Fruit fly (Drosophila melanogaster): ENCODE measurements around the gene CG33290.

CG33290 gene

dm6 chr3L:21536857-21537256 is 5.3 kb upstream of the CG33290 start, which contains the start of gene Rpn10 (continued):
- TF ChIP-seq CG32772 (GFP tag; IDR thresholded peaks at IDR 0.05) (no peak), maf-S (GFP tag; optimal IDR thresholded peaks at IDR 0.05) (peak; percentile 17), row (GFP tag; IDR thresholded peaks at IDR 0.05) (peak; percentile 85), CoRest (tag; optimal IDR thresholded peaks at IDR 0.05) (peak; percentile 67), oc (tag; optimal IDR thresholded peaks at IDR 0.05) (no peak), PHDP (tag; optimal IDR thresholded peaks at IDR 0.05) (peak; percentile 22), chif (GFP tag; optimal IDR thresholded peaks at IDR 0.05) (peak in 1 of 2 experiments; percentile 5), BEAF-32 (GFP tag; optimal IDR thresholded peaks at IDR 0.05) (peak; percentile 99), H2.0 (GFP tag; IDR thresholded peaks at IDR 0.05) (no peak), CG31388 (GFP tag; optimal IDR thresholded peaks at IDR 0.05) (no peak), stwl (tag; optimal IDR thresholded peaks at IDR 0.05) (peak; percentile 89), sens (GFP tag) (peak; percentile 46), jing (GFP tag; optimal IDR thresholded peaks at IDR 0.05) (no peak), gro (GFP tag; optimal IDR thresholded peaks at IDR 0.05) (peak; percentile 69), sob (GFP tag; IDR thresholded peaks at IDR 0.05) (peak; percentile 65; the same call in 1 of the 2 replicates), CG2116 (GFP tag; optimal IDR thresholded peaks at IDR 0.05) (peak; percentile 54), az2 (GFP tag; optimal IDR thresholded peaks at IDR 0.05) (peak; percentile 6), Dad (GFP tag; optimal IDR thresholded peaks at IDR 0.05) (no peak), zen (tag; optimal IDR thresholded peaks at IDR 0.05) (peak; percentile 45), pfk (GFP tag; optimal IDR thresholded peaks at IDR 0.05) (peak; percentile 69), YL-1 (GFP tag; optimal IDR thresholded peaks at IDR 0.05) (peak; percentile 71), CG9797 (GFP tag; optimal IDR thresholded peaks at IDR 0.05) (peak; percentile 93), CG17359 (tag; optimal IDR thresholded peaks at IDR 0.05) (no peak), Lhr (GFP tag; optimal IDR thresholded peaks at IDR 0.05) (peak; percentile 73), Pdp1 (GFP tag; optimal IDR thresholded peaks at IDR 0.05) (peak; percentile 8 to 86), Side (GFP tag; optimal IDR thresholded peaks at IDR 0.05) (peak; percentile 20), amos (GFP tag; IDR thresholded peaks at IDR 0.05; ENCODE audit: partially characterized antibody) (peak; percentile 99), Atf-2 (GFP tag; optimal IDR thresholded peaks at IDR 0.05) (no peak), CG7987 (GFP tag; optimal IDR thresholded peaks at IDR 0.05) (peak; percentile 2), CG10654 (GFP tag; optimal IDR thresholded peaks at IDR 0.05) (peak; percentile 11), CG7786 (GFP tag; optimal IDR thresholded peaks at IDR 0.05) (no peak), hbn (GFP tag; IDR thresholded peaks at IDR 0.05; ENCODE audit: partially characterized antibody) (peak; percentile 98), CG1602 (GFP tag; optimal IDR thresholded peaks at IDR 0.05) (peak; percentile 23), dimm (GFP tag; IDR thresholded peaks at IDR 0.05) (no peak), Taf1 (GFP tag; IDR thresholded peaks at IDR 0.05) (no peak), HLH4C (GFP tag; IDR thresholded peaks at IDR 0.05; ENCODE audit: partially characterized antibody) (peak; percentile 95), nerfin-2 (GFP tag; IDR thresholded peaks at IDR 0.05; ENCODE audit: partially characterized antibody) (peak; percentile 90), Awh (GFP tag; IDR thresholded peaks at IDR 0.05) (no peak), CG16815 (GFP tag; optimal IDR thresholded peaks at IDR 0.05) (no peak), Dll (GFP tag; IDR thresholded peaks at IDR 0.05; ENCODE audit: partially characterized antibody) (peak; percentile 95), CG15073 (GFP tag; optimal IDR thresholded peaks at IDR 0.05) (no peak), nom (GFP tag; optimal IDR thresholded peaks at IDR 0.05) (peak; percentile 8), inv (GFP tag; IDR thresholded peaks at IDR 0.05; ENCODE audit: partially characterized antibody) (peak; percentile 97), CG10979 (tag; optimal IDR thresholded peaks at IDR 0.05) (peak; percentile 8), fd102C (GFP tag; optimal IDR thresholded peaks at IDR 0.05) (no peak), Doc3 (GFP tag; IDR thresholded peaks at IDR 0.05; ENCODE audit: partially characterized antibody) (peak; percentile 94), br (optimal IDR thresholded peaks at IDR 0.05) (no peak), salm (tag; optimal IDR thresholded peaks at IDR 0.05) (no peak), Scr (GFP tag; IDR thresholded peaks at IDR 0.05; ENCODE audit: partially characterized antibody) (peak; percentile 97), sisA (GFP tag; IDR thresholded peaks at IDR 0.05) (no peak)

Measured in whole organism, embryonic.